Worm (Caenorhabditis elegans) whole organism, L4 larva: ENCODE data around the gene E02H1.1.

Experiments
- D1046.2 ChIP-seq: fragments of 200-800 bp; sonication (Bioruptor generic); IDR thresholded peaks from 2 replicates; pipeline ENCODE4 v1.3.6; 2022; ENCODE audit warnings: missing genetic modification characterization, missing compliant biosample characterization
- F10B5.3 ChIP-seq: sonication (generic microtip); optimal IDR thresholded peaks from 2 replicates; lab custom pipeline; 2016; ENCODE audit warnings: mild to moderate bottlenecking, missing genetic modification characterization, missing compliant biosample characterization
- Y105C5A.15 ChIP-seq: fragments of 200-800 bp; sonication (Bioruptor generic); IDR thresholded peaks from 2 replicates; pipeline ENCODE4 v1.3.6; 2022; ENCODE audit warnings: missing genetic modification characterization, missing compliant biosample characterization
- Y48G9A.11 ChIP-seq: fragments of 200-800 bp; sonication (Bioruptor generic); IDR thresholded peaks from 2 replicates; pipeline ENCODE4 v1.3.6; 2022; ENCODE audit warnings: missing genetic modification reagents, missing genetic modification characterization, missing compliant biosample characterization
- Y5F2A.4 ChIP-seq: fragments of 200-800 bp; sonication (Bioruptor generic); optimal IDR thresholded peaks from 2 replicates; lab custom pipeline; 2018; ENCODE audit warnings: mild to moderate bottlenecking, missing genetic modification characterization, missing compliant biosample characterization
- Y75B8A.6 ChIP-seq: fragments of 200-800 bp; sonication (Bioruptor generic); IDR thresholded peaks from 2 replicates; pipeline ENCODE4 v1.3.6; 2022; ENCODE audit warnings: missing genetic modification reagents, missing genetic modification characterization, missing compliant biosample characterization
- ZK337.2 ChIP-seq: fragments of 200-800 bp; sonication (Bioruptor generic); IDR thresholded peaks from 2 replicates; pipeline ENCODE4 v1.3.6; 2022; ENCODE audit warnings: missing genetic modification reagents, missing genetic modification characterization, missing compliant biosample characterization
- aha-1 ChIP-seq: fragments of 150-350 bp; peaks from one replicate; lab custom pipeline; 2014; ENCODE audit warnings: missing biosample characterization, missing genetic modification characterization
- ama-1 ChIP-seq: fragments of 150-350 bp; optimal IDR thresholded peaks from 2 replicates; lab custom pipeline; 2014; ENCODE audit warnings: inconsistent platforms, mixed read lengths
- ceh-28 ChIP-seq: fragments of 150-350 bp; optimal IDR thresholded peaks from 2 replicates; lab custom pipeline; 2014; ENCODE audit warnings: missing biosample characterization, missing genetic modification reagents, missing genetic modification characterization
- ceh-44 ChIP-seq: fragments of 200-800 bp; sonication (Bioruptor generic); IDR thresholded peaks from 2 replicates; pipeline ENCODE4 v1.3.6; 2022; ENCODE audit warnings: missing genetic modification reagents, missing genetic modification characterization, missing compliant biosample characterization
- ces-1 ChIP-seq: fragments of 150-350 bp; sonication (generic microtip); optimal IDR thresholded peaks from 4 replicates; lab custom pipeline; 2014; ENCODE audit warnings: missing biosample characterization, missing genetic modification reagents, missing genetic modification characterization
- daf-12 ChIP-seq: fragments of 150-350 bp; optimal IDR thresholded peaks from 2 replicates; lab custom pipeline; 2014; ENCODE audit warnings: missing biosample characterization, missing genetic modification reagents, missing genetic modification characterization
- daf-19 ChIP-seq: fragments of 200-800 bp; sonication (Bioruptor generic); conservative IDR thresholded peaks from 2 replicates; pipeline ENCODE4 v1.3.6; 2022; ENCODE audit warnings: missing genetic modification characterization, missing compliant biosample characterization
- dmd-6 ChIP-seq: fragments of 200-800 bp; sonication (Bioruptor generic); IDR thresholded peaks from 2 replicates; pipeline ENCODE4 v1.3.6; 2022; ENCODE audit warnings: missing genetic modification reagents, missing genetic modification characterization, missing compliant biosample characterization
- dmd-9 ChIP-seq: fragments of 200-800 bp; sonication (Bioruptor generic); IDR thresholded peaks from 2 replicates; pipeline ENCODE4 v1.3.6; 2022; ENCODE audit warnings: missing genetic modification reagents, missing genetic modification characterization, missing compliant biosample characterization
- dpl-1 ChIP-seq: fragments of 150-350 bp; optimal IDR thresholded peaks from 2 replicates; lab custom pipeline; 2014; ENCODE audit warnings: missing biosample characterization, missing genetic modification reagents, missing genetic modification characterization
- duxl-1 ChIP-seq: sonication (generic microtip); optimal IDR thresholded peaks from 2 replicates; lab custom pipeline; 2016; ENCODE audit warnings: mild to moderate bottlenecking, missing genetic modification characterization, moderate library complexity, missing compliant biosample characterization; ENCODE audit not compliant: poor library complexity
- dve-1 ChIP-seq: sonication (generic microtip); optimal IDR thresholded peaks from 2 replicates; lab custom pipeline; 2017; ENCODE audit warnings: antibody characterized with exemption, mild to moderate bottlenecking, missing genetic modification characterization, missing compliant biosample characterization; ENCODE audit not compliant: insufficient read depth
- fos-1 ChIP-seq: fragments of 150-350 bp; optimal IDR thresholded peaks from 2 replicates; lab custom pipeline; 2014; ENCODE audit warnings: missing biosample characterization, missing genetic modification characterization
- hlh-11 ChIP-seq: fragments of 200-800 bp; sonication (Bioruptor generic); optimal IDR thresholded peaks from 2 replicates; lab custom pipeline; 2018; ENCODE audit warnings: mild to moderate bottlenecking, missing genetic modification characterization, missing compliant biosample characterization
- hlh-30 ChIP-seq: sonication (generic microtip); optimal IDR thresholded peaks from 2 replicates; lab custom pipeline; 2017; ENCODE audit warnings: antibody characterized with exemption, mild to moderate bottlenecking, missing genetic modification characterization, missing compliant biosample characterization; ENCODE audit not compliant: insufficient read depth
- lim-7 ChIP-seq: fragments of 200-800 bp; sonication (Bioruptor generic); IDR thresholded peaks from 2 replicates; pipeline ENCODE4 v1.3.6; 2022; ENCODE audit warnings: missing genetic modification characterization, missing compliant biosample characterization
- lin-1 ChIP-seq: fragments of 200-800 bp; sonication (Bioruptor generic); IDR thresholded peaks from 2 replicates; pipeline ENCODE4 v1.3.6; 2022; ENCODE audit warnings: missing genetic modification reagents, missing genetic modification characterization, missing compliant biosample characterization
- lin-15B ChIP-seq: fragments of 150-350 bp; sonication (generic microtip); optimal IDR thresholded peaks from 3 replicates; lab custom pipeline; 2014; ENCODE audit warnings: missing biosample characterization, missing genetic modification characterization
- lin-29 ChIP-seq: fragments of 200-800 bp; sonication (Bioruptor generic); IDR thresholded peaks from 2 replicates; pipeline ENCODE4 v1.3.6; 2022; ENCODE audit warnings: missing genetic modification reagents, missing genetic modification characterization, missing compliant biosample characterization
- lir-3 ChIP-seq: sonication (generic microtip); optimal IDR thresholded peaks from 2 replicates; lab custom pipeline; 2016; ENCODE audit warnings: mild to moderate bottlenecking, missing genetic modification characterization, missing compliant biosample characterization
- mdt-29 ChIP-seq: fragments of 200-800 bp; sonication (Bioruptor generic); IDR thresholded peaks from 2 replicates; pipeline ENCODE4 v1.3.6; 2022; ENCODE audit warnings: missing genetic modification reagents, missing genetic modification characterization, missing compliant biosample characterization
- mep-1 ChIP-seq: fragments of 150-350 bp; sonication (generic microtip); optimal IDR thresholded peaks from 3 replicates; lab custom pipeline; 2014; ENCODE audit warnings: missing biosample characterization, missing genetic modification characterization
- mes-2 ChIP-seq: sonication (generic microtip); optimal IDR thresholded peaks from 2 replicates; lab custom pipeline; 2016; ENCODE audit warnings: missing genotype, mild to moderate bottlenecking, missing genetic modification characterization, missing compliant biosample characterization; ENCODE audit not compliant: poor library complexity, severe bottlenecking
- mxl-2 ChIP-seq: fragments of 200-800 bp; sonication (Bioruptor generic); conservative IDR thresholded peaks from 2 replicates; pipeline ENCODE4 v1.3.6; 2022; ENCODE audit warnings: missing genetic modification reagents, missing genetic modification characterization, missing compliant biosample characterization
- nhr-10 ChIP-seq: fragments of 150-350 bp; optimal IDR thresholded peaks from 2 replicates; lab custom pipeline; 2014; ENCODE audit warnings: missing biosample characterization, missing genetic modification characterization
- nhr-41 ChIP-seq: fragments of 200-800 bp; sonication (Bioruptor generic); IDR thresholded peaks from 2 replicates; pipeline ENCODE4 v1.3.6; 2022; ENCODE audit warnings: missing genetic modification reagents, missing genetic modification characterization, missing compliant biosample characterization
- nhr-42 ChIP-seq: fragments of 200-800 bp; sonication (Bioruptor generic); IDR thresholded peaks from 2 replicates; pipeline ENCODE4 v1.3.6; 2022; ENCODE audit warnings: missing genetic modification characterization, missing compliant biosample characterization
- pha-4 ChIP-seq, 2 experiments: fragments of 150-350 bp in 1 of 2; fragments of 200-800 bp in 1 of 2; sonication (Bioruptor generic) in 1 of 2; IDR thresholded peaks in 1 of 2; optimal IDR thresholded peaks in 1 of 2; 2 replicates each; pipeline versions ENCODE4 v1.3.6 to Lab custom; 2014 to 2022; ENCODE audit warnings: missing genetic modification characterization in 2 of 2, missing genetic modification reagents in 2 of 2, missing biosample characterization in 1 of 2, missing compliant biosample characterization in 1 of 2
- rbr-2 ChIP-seq: sonication (generic microtip); optimal IDR thresholded peaks from 2 replicates; lab custom pipeline; 2016; ENCODE audit warnings: missing genotype, missing genetic modification characterization, missing compliant biosample characterization
- skn-1 ChIP-seq: fragments of 150-350 bp; optimal IDR thresholded peaks from 2 replicates; lab custom pipeline; 2014; ENCODE audit warnings: missing biosample characterization, missing genetic modification characterization
- snpc-1.2 ChIP-seq: fragments of 200-800 bp; sonication (Bioruptor generic); IDR thresholded peaks from 2 replicates; pipeline ENCODE4 v1.3.6; 2022; ENCODE audit warnings: missing genetic modification reagents, missing genetic modification characterization, missing compliant biosample characterization
- spr-1 ChIP-seq: sonication (generic microtip); optimal IDR thresholded peaks from 2 replicates; lab custom pipeline; 2016; ENCODE audit warnings: mild to moderate bottlenecking, missing genetic modification characterization, missing compliant biosample characterization
- unc-130 ChIP-seq: sonication (generic microtip); optimal IDR thresholded peaks from 2 replicates; lab custom pipeline; 2016; ENCODE audit warnings: missing genetic modification reagents, missing genetic modification characterization, missing compliant biosample characterization
- unc-62 ChIP-seq, 3 experiments: fragments of 150-350 bp in 1 of 3; sonication (generic microtip); optimal IDR thresholded peaks in 2 of 3; peaks in 1 of 3; 1 replicate in 1 of 3; 2 replicates in 2 of 3; lab custom pipeline; 2014 to 2017; ENCODE audit warnings: missing biosample characterization in 3 of 3, missing genetic modification characterization in 3 of 3, missing genetic modification reagents in 3 of 3, missing genotype in 1 of 3
- zag-1 ChIP-seq: fragments of 150-350 bp; optimal IDR thresholded peaks from 2 replicates; lab custom pipeline; 2014; ENCODE audit warnings: missing biosample characterization, missing genetic modification characterization

E02H1.1 gene

DNA sequence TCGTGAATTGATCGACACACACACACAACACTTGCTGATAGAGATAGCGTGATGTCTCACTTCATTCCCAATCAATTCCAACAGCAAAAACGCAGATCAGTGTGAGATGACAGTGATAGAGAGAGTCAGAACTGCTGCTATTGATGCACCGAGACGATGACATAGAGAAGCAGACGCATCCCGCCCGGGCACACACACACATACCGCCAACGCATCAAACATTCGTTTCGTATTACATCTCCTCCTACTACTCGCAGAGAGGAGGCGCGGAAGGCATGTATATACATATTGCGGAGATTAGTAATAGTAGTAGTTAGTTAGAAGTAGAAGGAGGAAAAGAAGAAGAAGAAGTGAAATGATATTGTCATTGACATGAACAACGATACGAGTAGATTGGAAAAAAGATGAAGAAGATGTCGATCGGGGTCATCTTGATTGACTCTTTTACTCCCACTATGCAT is 28.5 kb upstream of the E02H1.1 start (continued):
- TF ChIP-seq dpl-1 (peak; percentile 37), mes-2 (tag; lab: Kevin White, UChicago) (peak; percentile 39), hlh-11 (tag; lab: Kevin White, UChicago) (peak; percentile 92), unc-130 (GFP tag; lab: Kevin White, UChicago) (no peak), spr-1 (tag; lab: Kevin White, UChicago) (peak; percentile 24), lim-7 (GFP tag; lab: Robert Waterston, UW) (no peak), lin-1 (GFP tag; lab: Robert Waterston, UW) (peak; percentile 56; the same call in 1 of the 2 replicates), ama-1 (lab: Kevin White, UChicago) (peak; percentile 2), dmd-6 (peak; percentile 76), lin-29 (no peak), ceh-28 (peak; percentile 22), mxl-2 (GFP tag; lab: Robert Waterston, UW) (0 out of 2 replicates have a peak, but pooled peaks have one; percentile 33), daf-12 (tag; lab: Kevin White, UChicago) (no peak), Y5F2A.4 (GFP tag; lab: Kevin White, UChicago) (no peak), hlh-30 (tag; lab: Kevin White, UChicago) (peak; percentile 79), Y105C5A.15 (GFP tag; lab: Robert Waterston, UW) (no peak), mep-1 (peak; percentile 75), D1046.2 (no peak), unc-62 (GFP tag; optimal IDR thresholded peaks at IDR 0.05 in 1 of 2; lab: Kevin White, UChicago) (peak in 1 of 2 experiments; percentile 42), unc-62 (tag; optimal IDR thresholded peaks at IDR 0.05; lab: Kevin White, UChicago) (no peak), zag-1 (tag; lab: Kevin White, UChicago) (no peak), snpc-1.2 (no peak), nhr-10 (tag; lab: Kevin White, UChicago) (no peak), lir-3 (tag; lab: Kevin White, UChicago) (no peak), pha-4 (GFP tag; IDR thresholded peaks at IDR 0.05; lab: Robert Waterston, UW) (peak; percentile 66), pha-4 (tag; optimal IDR thresholded peaks at IDR 0.05; lab: Kevin White, UChicago) (peak; percentile 18), rbr-2 (no peak), lin-15B (no peak)

- TF ChIP-seq ZK337.2 (GFP tag; lab: Robert Waterston, UW) (no peak), ceh-44 (GFP tag; lab: Robert Waterston, UW) (no peak), nhr-10 (tag; lab: Kevin White, UChicago) (no peak), mdt-29 (GFP tag; lab: Robert Waterston, UW) (no peak), hlh-11 (tag; lab: Kevin White, UChicago) (no peak), Y75B8A.6 (0 out of 2 replicates have a peak, but pooled peaks have one; percentile 32), lim-7 (GFP tag; lab: Robert Waterston, UW) (peak; percentile 31; the same call in 1 of the 2 replicates), spr-1 (tag; lab: Kevin White, UChicago) (no peak), F10B5.3 (tag; lab: Kevin White, UChicago) (no peak), skn-1 (tag; lab: Kevin White, UChicago) (no peak), fos-1 (no peak), Y5F2A.4 (GFP tag; lab: Kevin White, UChicago) (no peak), Y48G9A.11 (no peak)
Measured at ce11 chrII:9618759-9619158, 27.8 kb upstream of the E02H1.1 start.

DNA sequence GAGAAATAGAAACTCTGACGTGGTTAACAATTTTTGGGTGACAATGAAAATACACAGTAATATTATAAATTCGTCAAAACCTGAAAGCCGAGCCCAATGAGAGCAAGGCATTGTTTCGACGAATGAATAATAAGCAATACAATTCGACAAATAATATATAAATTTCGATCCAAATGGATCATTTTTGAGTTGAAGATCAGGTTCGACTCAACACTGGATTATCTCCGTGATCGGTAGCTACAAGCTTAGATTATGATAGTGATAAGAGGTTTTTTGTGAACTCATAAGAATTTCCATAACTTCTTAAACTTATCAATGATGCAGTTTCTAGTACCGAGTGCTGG is 26.9 kb upstream of the E02H1.1 start:
- TF ChIP-seq ceh-28 (no peak), dmd-6 (peak; percentile 19; the same call in 1 of the 2 replicates), duxl-1 (tag; lab: Kevin White, UChicago) (peak; percentile 10), ceh-44 (GFP tag; lab: Robert Waterston, UW) (0 out of 2 replicates have a peak, but pooled peaks have one; percentile 7), Y105C5A.15 (GFP tag; lab: Robert Waterston, UW) (no peak), dmd-9 (GFP tag; lab: Robert Waterston, UW) (no peak), unc-130 (GFP tag; lab: Kevin White, UChicago) (no peak), F10B5.3 (tag; lab: Kevin White, UChicago) (no peak), ZK337.2 (GFP tag; lab: Robert Waterston, UW) (no peak), daf-19 (no peak), ces-1 (GFP tag; lab: Kevin White, UChicago) (no peak), nhr-42 (GFP tag; lab: Robert Waterston, UW) (no peak), dve-1 (tag; lab: Kevin White, UChicago) (no peak), fos-1 (peak; percentile 27), lin-15B (peak; percentile 12), Y5F2A.4 (GFP tag; lab: Kevin White, UChicago) (no peak), aha-1 (tag; lab: Kevin White, UChicago) (peak; percentile 76), nhr-41 (GFP tag; lab: Robert Waterston, UW) (no peak)
